Worm (Caenorhabditis elegans) whole organism, young adult: Measurements from ENCODE around the gene F38B6.4.
A peak's percentile ranks its signal among the peaks of the same experiment; 100 is the strongest.

ENCODE experiments used
- B0261.1 ChIP-seq: sonication (generic microtip); optimal IDR thresholded peaks from 2 replicates; lab custom pipeline; 2016; ENCODE audit warnings: mild to moderate bottlenecking, missing genetic modification characterization, moderate library complexity, missing compliant biosample characterization
- C17E4.6 ChIP-seq: fragments of 200-800 bp; sonication (Bioruptor generic); IDR thresholded peaks from 2 replicates; pipeline ENCODE4 v1.3.6; 2022; ENCODE audit warnings: missing genetic modification reagents, missing genetic modification characterization, missing compliant biosample characterization
- F33H1.4 ChIP-seq: fragments of 200-800 bp; sonication (Bioruptor generic); IDR thresholded peaks from 2 replicates; pipeline ENCODE4 v1.3.6; 2022; ENCODE audit warnings: missing genetic modification reagents, missing genetic modification characterization, missing compliant biosample characterization
- F55B11.4 ChIP-seq: sonication (generic microtip); optimal IDR thresholded peaks from 2 replicates; lab custom pipeline; 2016; ENCODE audit warnings: missing compliant biosample characterization, missing genetic modification characterization, borderline replicate concordance; ENCODE audit not compliant: insufficient read depth
- K11D2.4 ChIP-seq: fragments of 200-800 bp; sonication (Bioruptor generic); IDR thresholded peaks from 2 replicates; pipeline ENCODE4 v1.3.6; 2022; ENCODE audit warnings: missing genetic modification reagents, missing genetic modification characterization, missing compliant biosample characterization
- Y79H2A.3 ChIP-seq: fragments of 200-800 bp; sonication (Bioruptor generic); conservative IDR thresholded peaks from 2 replicates; pipeline ENCODE4 v1.3.6; 2022; ENCODE audit warnings: missing genetic modification reagents, missing genetic modification characterization, missing compliant biosample characterization
- ama-1 ChIP-seq, 3 experiments: fragments of 150-350 bp in 1 of 3; sonication (generic microtip) in 2 of 3; optimal IDR thresholded peaks; 2 replicates each; lab custom pipeline; 2014 to 2018; ENCODE audit warnings: missing biosample characterization in 2 of 3, missing genetic modification characterization in 2 of 3, missing genetic modification reagents in 2 of 3
- bed-1 ChIP-seq: fragments of 200-800 bp; sonication (Bioruptor generic); IDR thresholded peaks from 2 replicates; pipeline ENCODE4 v1.3.6; 2022; ENCODE audit warnings: missing genetic modification reagents, missing genetic modification characterization, missing compliant biosample characterization
- bed-2 ChIP-seq: fragments of 200-800 bp; sonication (Bioruptor generic); IDR thresholded peaks from 2 replicates; pipeline ENCODE4 v1.3.6; 2022; ENCODE audit warnings: missing genetic modification reagents, missing genetic modification characterization, missing compliant biosample characterization
- ceh-40 ChIP-seq: fragments of 200-800 bp; sonication (Bioruptor generic); IDR thresholded peaks from 2 replicates; pipeline ENCODE4 v1.3.6; 2022; ENCODE audit warnings: missing genetic modification characterization, missing compliant biosample characterization
- efl-1 ChIP-seq: fragments of 150-350 bp; optimal IDR thresholded peaks from 2 replicates; lab custom pipeline; 2014; ENCODE audit warnings: missing biosample characterization, missing genetic modification reagents, missing genetic modification characterization
- egl-18 ChIP-seq: fragments of 200-800 bp; sonication (Bioruptor generic); IDR thresholded peaks from 2 replicates; pipeline ENCODE4 v1.3.6; 2022; ENCODE audit warnings: missing genetic modification reagents, missing genetic modification characterization, missing compliant biosample characterization
- hlh-12 ChIP-seq: sonication (generic microtip); optimal IDR thresholded peaks from 2 replicates; lab custom pipeline; 2016; ENCODE audit warnings: missing genetic modification characterization, missing compliant biosample characterization
- hlh-26 ChIP-seq: fragments of 200-800 bp; sonication (Bioruptor generic); conservative IDR thresholded peaks from 2 replicates; pipeline ENCODE4 v1.3.6; 2022; ENCODE audit warnings: missing genetic modification reagents, missing genetic modification characterization, missing compliant biosample characterization
- hmg-1.2 ChIP-seq: fragments of 200-800 bp; sonication (Bioruptor generic); IDR thresholded peaks from 2 replicates; pipeline ENCODE4 v1.3.6; 2022; ENCODE audit warnings: missing genetic modification reagents, missing genetic modification characterization, missing compliant biosample characterization
- let-607 ChIP-seq, 2 experiments: fragments of 200-800 bp in 1 of 2; sonication (Bioruptor generic) in 1 of 2; sonication (generic microtip) in 1 of 2; optimal IDR thresholded peaks; 2 replicates each; lab custom pipeline; 2016 to 2018; ENCODE audit warnings: mild to moderate bottlenecking in 2 of 2, missing compliant biosample characterization in 2 of 2, missing genetic modification characterization in 2 of 2, moderate library complexity in 2 of 2, missing genotype in 1 of 2
- lin-54 ChIP-seq: fragments of 200-800 bp; sonication (Bioruptor generic); optimal IDR thresholded peaks from 2 replicates; lab custom pipeline; 2018; ENCODE audit warnings: mild to moderate bottlenecking, missing genetic modification characterization, missing compliant biosample characterization
- lsy-27 ChIP-seq: sonication (generic microtip); optimal IDR thresholded peaks from 2 replicates; lab custom pipeline; 2017; ENCODE audit warnings: missing genetic modification characterization, mild to moderate bottlenecking, missing compliant biosample characterization, antibody characterized with exemption, missing genotype, borderline replicate concordance; ENCODE audit not compliant: insufficient read depth
- madf-10 ChIP-seq: sonication (generic microtip); optimal IDR thresholded peaks from 2 replicates; lab custom pipeline; 2016; ENCODE audit warnings: mild to moderate bottlenecking, missing genetic modification characterization, missing compliant biosample characterization
- madf-8 ChIP-seq: fragments of 200-800 bp; sonication (Bioruptor generic); conservative IDR thresholded peaks from 2 replicates; pipeline ENCODE4 v1.3.6; 2022; ENCODE audit warnings: missing genetic modification reagents, missing genetic modification characterization, missing compliant biosample characterization
- nhr-120 ChIP-seq: fragments of 200-800 bp; sonication (Bioruptor generic); IDR thresholded peaks from 2 replicates; pipeline ENCODE4 v1.3.6; 2022; ENCODE audit warnings: missing genetic modification characterization, missing compliant biosample characterization
- nhr-179 ChIP-seq: sonication (generic microtip); optimal IDR thresholded peaks from 2 replicates; lab custom pipeline; 2016; ENCODE audit warnings: mild to moderate bottlenecking, missing genetic modification characterization, missing compliant biosample characterization
- nhr-80 ChIP-seq: sonication (generic microtip); optimal IDR thresholded peaks from 2 replicates; lab custom pipeline; 2016; ENCODE audit warnings: missing genetic modification characterization, missing compliant biosample characterization
- nhr-90 ChIP-seq: sonication (generic microtip); optimal IDR thresholded peaks from 2 replicates; lab custom pipeline; 2016; ENCODE audit warnings: missing genotype, mild to moderate bottlenecking, missing genetic modification characterization, missing compliant biosample characterization
- pbrm-1 ChIP-seq: fragments of 200-800 bp; sonication (Bioruptor generic); IDR thresholded peaks from 2 replicates; pipeline ENCODE4 v1.3.6; 2022; ENCODE audit warnings: missing genetic modification reagents, missing genetic modification characterization, missing compliant biosample characterization
- rcor-1 ChIP-seq: fragments of 200-800 bp; sonication (Bioruptor generic); IDR thresholded peaks from 2 replicates; pipeline ENCODE4 v1.3.6; 2022; ENCODE audit warnings: missing genetic modification reagents, missing genetic modification characterization, missing compliant biosample characterization
- snpc-3.4 ChIP-seq: sonication (generic microtip); optimal IDR thresholded peaks from 2 replicates; lab custom pipeline; 2017; ENCODE audit warnings: missing genetic modification characterization, mild to moderate bottlenecking, missing compliant biosample characterization, antibody characterized with exemption, moderate library complexity, missing genotype, missing genetic modification reagents
- tlf-1 ChIP-seq: fragments of 200-800 bp; sonication (Bioruptor generic); optimal IDR thresholded peaks from 2 replicates; lab custom pipeline; 2018; ENCODE audit warnings: mild to moderate bottlenecking, missing genetic modification characterization, missing compliant biosample characterization
- ztf-22 ChIP-seq: fragments of 200-800 bp; sonication (Bioruptor generic); optimal IDR thresholded peaks from 2 replicates; lab custom pipeline; 2018; ENCODE audit warnings: mild to moderate bottlenecking, missing genetic modification characterization, moderate library complexity, missing compliant biosample characterization

F38B6.4 gene

ce11 chrX:6635173-6635572, 39.5 kb upstream of the F38B6.4 start, which contains the start of gene aexr-1:
TSS of gene aexr-1 (minus strand) at chrX:6635273.
- TF ChIP-seq pbrm-1 (GFP tag; lab: Robert Waterston, UW): no peak
- 0 out of 2 replicates have a peak, but pooled peaks have one; percentile 33 for TF ChIP-seq bed-1

ce11 chrX:6637933-6638332, 36.7 kb upstream of the F38B6.4 start:
- TF ChIP-seq ceh-40 (GFP tag; lab: Robert Waterston, UW): no peak
- peak; percentile 72; the same call in 1 of the 2 replicates for TF ChIP-seq nhr-120 (GFP tag; lab: Robert Waterston, UW)

- no peak for TF ChIP-seq snpc-3.4 (tag; lab: Kevin White, UChicago)
- no peak for TF ChIP-seq hmg-1.2 (GFP tag; lab: Robert Waterston, UW)
- TF ChIP-seq Y79H2A.3 (GFP tag; lab: Robert Waterston, UW): no peak
- no peak for TF ChIP-seq C17E4.6 (GFP tag; lab: Robert Waterston, UW)
- peak; percentile 81 for TF ChIP-seq nhr-80 (tag; lab: Kevin White, UChicago)
- TF ChIP-seq bed-2 (GFP tag; lab: Robert Waterston, UW): no peak
- TF ChIP-seq hlh-26: no peak
- no peak for TF ChIP-seq lin-54 (GFP tag; lab: Kevin White, UChicago)
- TF ChIP-seq F55B11.4 (tag; lab: Kevin White, UChicago): no peak
- no peak for TF ChIP-seq nhr-90 (tag; lab: Kevin White, UChicago)
- no peak for TF ChIP-seq egl-18 (GFP tag; lab: Robert Waterston, UW)
- TF ChIP-seq nhr-120 (GFP tag; lab: Robert Waterston, UW): 0 out of 2 replicates have a peak, but pooled peaks have one; percentile 70
These were observed 35.6 kb upstream of the F38B6.4 start for ce11 chrX:6638985-6639573.

ce11 chrX:6640570-6641199, 34.0 kb upstream of the F38B6.4 start, which contains the start of gene nhr-120:
TSS of gene nhr-120 (minus strand) at chrX:6640620.
- TF ChIP-seq madf-10: no peak
- TF ChIP-seq let-607 (tag; optimal IDR thresholded peaks at IDR 0.05; lab: Kevin White, UChicago): no peak
- TF ChIP-seq nhr-90 (tag; lab: Kevin White, UChicago): no peak
- no peak for TF ChIP-seq hlh-12
- no peak for TF ChIP-seq rcor-1 (GFP tag; lab: Robert Waterston, UW)
- TF ChIP-seq F33H1.4 (GFP tag; lab: Robert Waterston, UW): no peak
- no peak for TF ChIP-seq egl-18 (GFP tag; lab: Robert Waterston, UW)
- TF ChIP-seq ztf-22 (GFP tag; lab: Kevin White, UChicago): no peak
- TF ChIP-seq efl-1 (GFP tag; lab: Kevin White, UChicago): no peak
- TF ChIP-seq ama-1 (optimal IDR thresholded peaks at IDR 0.05; lab: Kevin White, UChicago): no peak
- TF ChIP-seq ama-1 (GFP tag; optimal IDR thresholded peaks at IDR 0.05; lab: Kevin White, UChicago): no peak
- no peak for TF ChIP-seq B0261.1 (tag; lab: Kevin White, UChicago)
- no peak for TF ChIP-seq pbrm-1 (GFP tag; lab: Robert Waterston, UW)
- TF ChIP-seq tlf-1: no peak
- no peak for TF ChIP-seq K11D2.4 (GFP tag; lab: Robert Waterston, UW)

- no peak for TF ChIP-seq nhr-179 (tag; lab: Kevin White, UChicago)
- no peak for TF ChIP-seq madf-8
- peak; percentile 33 for TF ChIP-seq nhr-80 (tag; lab: Kevin White, UChicago)
- TF ChIP-seq lsy-27: no peak
These were observed 33.2 kb upstream of the F38B6.4 start for ce11 chrX:6641509-6641908.
